Worm (Caenorhabditis elegans): ENCODE results near the gene C04G6.6.

Gene C04G6.6

DNA sequence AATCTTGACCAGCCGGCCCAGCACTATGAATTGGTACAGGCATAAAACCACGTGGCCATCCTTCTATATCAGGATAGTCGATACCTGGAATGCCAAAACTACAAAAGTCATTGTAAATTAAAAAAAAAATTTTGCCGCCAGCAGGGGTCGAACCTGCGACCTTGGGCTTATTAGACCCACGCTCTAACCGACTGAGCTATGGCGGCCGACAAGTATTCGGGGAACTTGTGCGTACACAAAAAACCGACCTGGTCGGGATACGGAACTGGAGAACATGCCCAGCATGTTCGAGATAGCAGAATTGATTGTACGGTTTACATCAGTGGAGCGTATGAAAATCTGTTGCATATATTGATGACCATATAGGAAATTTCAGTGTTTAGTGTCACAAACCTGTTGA is 42.2 kb downstream of the C04G6.6 start (continued):
- TF ChIP-seq gmeb-1 (tag; optimal IDR thresholded peaks at IDR 0.05) (peak; percentile 62), fos-1 (tag; optimal IDR thresholded peaks at IDR 0.05) (peak; percentile 30)

DNA sequence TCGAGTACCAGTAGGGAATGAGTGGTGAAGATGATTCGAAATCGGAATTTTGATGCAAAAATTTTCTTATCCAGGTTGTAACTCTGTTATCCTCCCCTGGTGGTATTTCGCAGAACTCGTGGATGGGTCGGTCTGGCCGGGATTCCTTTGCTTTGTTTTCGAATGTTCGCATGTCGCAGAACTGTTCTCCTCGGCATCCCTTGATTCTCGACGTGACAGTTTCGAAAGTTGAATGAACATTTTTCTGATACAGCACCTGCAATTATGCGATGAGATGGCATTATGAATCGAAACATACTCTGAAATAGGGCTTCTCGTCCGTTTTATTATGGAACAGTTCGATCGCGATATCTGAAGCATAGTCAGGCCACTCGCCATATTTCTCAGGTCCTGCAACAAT is 43.3 kb downstream of the C04G6.6 start:
- no peak for TF ChIP-seq lin-13 (GFP tag; optimal IDR thresholded peaks at IDR 0.05)
- no peak for TF ChIP-seq skn-1 (tag; optimal IDR thresholded peaks at IDR 0.05)
- TF ChIP-seq R02D3.7 (tag; optimal IDR thresholded peaks at IDR 0.05) = no peak
- TF ChIP-seq lsy-2 (tag; optimal IDR thresholded peaks at IDR 0.05) = no peak
- TF ChIP-seq lin-11 (tag; optimal IDR thresholded peaks at IDR 0.05) = no peak
- TF ChIP-seq sem-4 (tag; optimal IDR thresholded peaks at IDR 0.05) = no peak
- no peak for TF ChIP-seq ztf-1 (GFP tag; conservative IDR thresholded peaks at IDR 0.05)

DNA sequence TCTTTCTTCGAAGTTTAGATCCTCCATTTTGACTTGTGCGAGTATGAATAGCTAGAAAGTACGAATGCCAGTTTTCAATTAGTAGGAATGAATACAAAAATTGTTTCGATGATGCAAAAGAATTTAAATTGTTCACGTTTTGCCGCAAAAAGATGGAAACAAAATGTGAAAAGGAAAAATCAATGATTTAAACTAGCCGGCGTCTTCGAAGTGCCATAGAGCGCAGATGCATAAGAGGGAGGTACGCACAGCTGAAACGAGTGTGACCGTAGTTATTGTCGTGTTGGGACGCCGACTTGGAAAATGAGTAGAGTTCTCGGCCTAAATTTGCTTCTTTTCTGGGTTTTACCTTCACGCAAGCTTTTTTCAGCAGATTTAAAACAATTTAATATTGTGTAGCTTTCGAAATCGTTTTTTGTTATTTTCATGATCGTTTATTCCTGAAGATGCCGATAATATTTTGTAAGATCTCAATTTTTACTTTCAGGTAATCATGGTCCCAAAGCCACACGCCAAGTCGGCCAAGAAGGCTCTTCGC is 44.4 kb downstream of the C04G6.6 start, which contains the start of the genes ify-1 and rpl-22:
TSS of gene ify-1 (minus strand) at position 51 of the 538 bp plus-strand sequence.
TSS of gene rpl-22 (plus strand) at position 488 of the 538 bp plus-strand sequence.
- TF ChIP-seq gmeb-1 (tag; optimal IDR thresholded peaks at IDR 0.05) (peak; percentile 95), sem-4 (tag; optimal IDR thresholded peaks at IDR 0.05) (peak; percentile 93), ama-1 (optimal IDR thresholded peaks at IDR 0.05) (peak; percentile 71), nhr-77 (tag; optimal IDR thresholded peaks at IDR 0.05) (peak; percentile 76), nhr-25 (tag; optimal IDR thresholded peaks at IDR 0.05) (peak; percentile 95), peb-1 (tag; optimal IDR thresholded peaks at IDR 0.05) (no peak), nhr-12 (tag; optimal IDR thresholded peaks at IDR 0.05) (no peak), nhr-11 (tag; optimal IDR thresholded peaks at IDR 0.05) (peak; percentile 37), ceh-82 (tag; optimal IDR thresholded peaks at IDR 0.05) (peak; percentile 73), nhr-129 (tag; optimal IDR thresholded peaks at IDR 0.05) (peak; percentile 98), lsy-2 (tag; optimal IDR thresholded peaks at IDR 0.05) (peak; percentile 98 to 100), alr-1 (tag; optimal IDR thresholded peaks at IDR 0.05) (no peak), mbf-1 (tag; optimal IDR thresholded peaks at IDR 0.05) (no peak), ZK546.5 (tag; optimal IDR thresholded peaks at IDR 0.05) (peak; percentile 83), mdl-1 (tag; optimal IDR thresholded peaks at IDR 0.05) (peak in 1 of 2 experiments; percentile 51), dmd-4 (tag; optimal IDR thresholded peaks at IDR 0.05) (no peak), nhr-23 (tag; optimal IDR thresholded peaks at IDR 0.05) (no peak), ztf-1 (GFP tag; conservative IDR thresholded peaks at IDR 0.05) (no peak), ceh-16 (tag; optimal IDR thresholded peaks at IDR 0.05) (peak; percentile 71), C34F6.9 (tag; optimal IDR thresholded peaks at IDR 0.05) (peak; percentile 96), F13H6.1 (tag; optimal IDR thresholded peaks at IDR 0.05) (peak; percentile 92), mab-5 (tag; optimal IDR thresholded peaks at IDR 0.05) (peak; percentile 90), ztf-11 (tag; optimal IDR thresholded peaks at IDR 0.05) (no peak), egl-27 (tag; optimal IDR thresholded peaks at IDR 0.05) (peak; percentile 39), lin-13 (GFP tag; optimal IDR thresholded peaks at IDR 0.05) (peak; percentile 95), blmp-1 (tag; optimal IDR thresholded peaks at IDR 0.05; ENCODE audit: insufficient read depth) (peak; percentile 86), R02D3.7 (tag; optimal IDR thresholded peaks at IDR 0.05) (peak; percentile 43), unc-39 (tag; optimal IDR thresholded peaks at IDR 0.05) (no peak), nhr-10 (tag; optimal IDR thresholded peaks at IDR 0.05) (peak; percentile 34), Y55F3AM.14 (GFP tag; optimal IDR thresholded peaks at IDR 0.05) (peak; percentile 28), fos-1 (tag; optimal IDR thresholded peaks at IDR 0.05) (peak; percentile 83), snpc-4 (tag; optimal IDR thresholded peaks at IDR 0.05) (peak; percentile 94), sma-9 (GFP tag; optimal IDR thresholded peaks at IDR 0.05) (peak; percentile 94), sma-9 (tag; optimal IDR thresholded peaks at IDR 0.05) (no peak), skn-1 (tag; optimal IDR thresholded peaks at IDR 0.05) (no peak), sma-3 (GFP tag; optimal IDR thresholded peaks at IDR 0.05) (peak; percentile 94), nhr-21 (tag; optimal IDR thresholded peaks at IDR 0.05) (peak; percentile 94), unc-62 (GFP tag; optimal IDR thresholded peaks at IDR 0.05) (peak; percentile 47), zag-1 (tag; optimal IDR thresholded peaks at IDR 0.05) (peak; percentile 78), nhr-6 (tag; optimal IDR thresholded peaks at IDR 0.05) (peak; percentile 89), elt-3 (tag; optimal IDR thresholded peaks at IDR 0.05) (no peak), ztf-4 (tag; optimal IDR thresholded peaks at IDR 0.05) (peak; percentile 90), lin-11 (tag; optimal IDR thresholded peaks at IDR 0.05) (peak; percentile 96), lin-39 (tag; optimal IDR thresholded peaks at IDR 0.05) (no peak), crh-2 (tag; optimal IDR thresholded peaks at IDR 0.05) (peak; percentile 98), aly-2 (tag; optimal IDR thresholded peaks at IDR 0.05) (no peak), elt-1 (tag; optimal IDR thresholded peaks at IDR 0.05) (no peak), unc-55 (GFP tag; optimal IDR thresholded peaks at IDR 0.05) (peak; percentile 99), nhr-237 (tag; optimal IDR thresholded peaks at IDR 0.05) (no peak)

Measured in whole organism, L2 larva.